Worm (Caenorhabditis elegans) whole organism, L4 larva: ENCODE data around the gene fndc-1.
A peak's percentile ranks its signal among the peaks of the same experiment; 100 is the strongest.

ENCODE experiments used
- ZK546.5 ChIP-seq, 2 experiments: sonication (generic microtip); optimal IDR thresholded peaks; 2 replicates each; lab custom pipeline; 2017; ENCODE audit warnings: missing biosample characterization in 2 of 2, missing genetic modification characterization in 2 of 2
- dpl-1 ChIP-seq: fragments of 150-350 bp; optimal IDR thresholded peaks from 2 replicates; lab custom pipeline; 2014; ENCODE audit warnings: missing biosample characterization, missing genetic modification reagents, missing genetic modification characterization
- fkh-10 ChIP-seq: fragments of 150-350 bp; optimal IDR thresholded peaks from 2 replicates; lab custom pipeline; 2014; ENCODE audit warnings: missing biosample characterization, missing genetic modification reagents, missing genetic modification characterization
- hlh-30 ChIP-seq: sonication (generic microtip); optimal IDR thresholded peaks from 2 replicates; lab custom pipeline; 2017; ENCODE audit warnings: antibody characterized with exemption, mild to moderate bottlenecking, missing genetic modification characterization, missing compliant biosample characterization; ENCODE audit not compliant: insufficient read depth
- lin-39 ChIP-seq: fragments of 150-350 bp; optimal IDR thresholded peaks from 2 replicates; lab custom pipeline; 2014; ENCODE audit warnings: missing biosample characterization, missing genetic modification reagents, missing genetic modification characterization
- madf-5 ChIP-seq, 2 experiments: fragments of 200-800 bp; sonication (Bioruptor generic); IDR thresholded peaks; 2 replicates each; pipeline ENCODE4 v1.3.6; 2022; ENCODE audit warnings: missing compliant biosample characterization in 2 of 2, missing genetic modification characterization in 2 of 2
- mxl-3 ChIP-seq: fragments of 200-800 bp; sonication (Bioruptor generic); optimal IDR thresholded peaks from 2 replicates; lab custom pipeline; 2018; ENCODE audit warnings: mild to moderate bottlenecking, missing genetic modification characterization, missing compliant biosample characterization
- sdz-12 ChIP-seq: fragments of 200-800 bp; sonication (Bioruptor generic); optimal IDR thresholded peaks from 2 replicates; lab custom pipeline; 2018; ENCODE audit warnings: mild to moderate bottlenecking, missing genetic modification characterization, missing compliant biosample characterization
- snpc-4 ChIP-seq: fragments of 150-350 bp; optimal IDR thresholded peaks from 2 replicates; lab custom pipeline; 2014; ENCODE audit warnings: missing biosample characterization, missing genetic modification characterization
- unc-39 ChIP-seq: sonication (generic microtip); optimal IDR thresholded peaks from 2 replicates; lab custom pipeline; 2017; ENCODE audit warnings: missing biosample characterization, missing genetic modification characterization
- unc-62 ChIP-seq, 3 experiments: fragments of 150-350 bp in 1 of 3; sonication (generic microtip); optimal IDR thresholded peaks in 2 of 3; peaks in 1 of 3; 1 replicate in 1 of 3; 2 replicates in 2 of 3; lab custom pipeline; 2014 to 2017; ENCODE audit warnings: missing biosample characterization in 3 of 3, missing genetic modification characterization in 3 of 3, missing genetic modification reagents in 3 of 3, missing genotype in 1 of 3

DNA sequence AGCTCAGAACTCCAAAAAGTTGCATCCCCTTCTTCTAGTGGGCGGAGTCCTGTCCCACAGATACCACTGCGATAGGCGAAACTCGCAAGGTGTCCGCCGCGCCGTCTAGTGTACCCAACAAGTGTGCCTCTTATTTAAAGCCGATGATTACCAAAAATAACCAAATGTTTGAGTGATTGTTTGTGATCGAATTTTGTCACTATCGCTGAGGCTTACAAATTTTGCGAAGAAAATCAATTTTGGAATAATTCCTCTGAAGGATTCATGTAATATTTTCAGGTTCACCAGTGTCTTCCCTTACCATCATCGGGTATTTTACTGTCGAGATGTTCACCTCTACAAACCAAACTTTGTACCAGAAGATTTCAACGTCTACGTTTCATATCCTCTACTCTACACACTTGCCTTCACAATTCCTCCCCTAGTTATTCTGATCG, 13.1 kb downstream of the fndc-1 start:
- TF ChIP-seq snpc-4 (tag; lab: Kevin White, UChicago) (peak; percentile 93), madf-5 (GFP tag; IDR thresholded peaks at IDR 0.05; lab: Robert Waterston, UW) (no peak), mxl-3 (GFP tag; lab: Kevin White, UChicago) (peak; percentile 71), lin-39 (tag; lab: Kevin White, UChicago) (no peak), unc-62 (GFP tag; optimal IDR thresholded peaks at IDR 0.05 in 1 of 2; lab: Kevin White, UChicago) (no peak), unc-62 (tag; optimal IDR thresholded peaks at IDR 0.05; lab: Kevin White, UChicago) (no peak), fkh-10 (no peak), unc-39 (tag; lab: Kevin White, UChicago) (no peak), sdz-12 (GFP tag; lab: Kevin White, UChicago) (no peak), dpl-1 (GFP tag; lab: Kevin White, UChicago) (peak; percentile 55), hlh-30 (tag; lab: Kevin White, UChicago) (peak; percentile 61), ZK546.5 (tag; optimal IDR thresholded peaks at IDR 0.05; lab: Kevin White, UChicago) (no peak)
